Fruit fly (Drosophila melanogaster): Measurements from ENCODE around the gene tgo.

Gene tgo

DNA sequence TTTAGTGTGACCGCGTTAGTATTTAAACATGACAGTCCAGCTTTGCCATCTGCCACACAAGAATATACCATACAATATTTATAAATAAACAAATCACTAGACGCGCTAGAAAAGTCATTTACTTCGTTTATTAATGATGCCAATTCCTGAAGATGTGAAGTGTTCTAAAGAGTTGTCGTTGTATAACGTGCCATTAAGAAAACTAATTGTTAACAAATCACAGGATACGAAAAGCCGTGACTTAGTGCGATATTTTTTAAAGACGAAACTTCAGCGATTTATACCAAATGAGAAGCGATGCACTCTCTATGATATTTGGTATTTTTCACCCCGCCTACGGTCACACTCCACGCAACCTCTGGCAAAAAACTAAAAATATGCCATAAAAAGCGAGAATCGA is 19.6 kb upstream of the tgo start, which contains the start of gene neur:
TSS of gene neur (minus strand) at position 24 of the 400 bp plus-strand sequence.
- TF ChIP-seq CG4318 (GFP tag; optimal IDR thresholded peaks at IDR 0.05) = no peak
- TF ChIP-seq CG9139 (GFP tag; optimal IDR thresholded peaks at IDR 0.05) = no peak
- TF ChIP-seq CG10669 (GFP tag; optimal IDR thresholded peaks at IDR 0.05) = no peak
- no peak for TF ChIP-seq Lpt (GFP tag; optimal IDR thresholded peaks at IDR 0.05)
- no peak for TF ChIP-seq CG11902 (GFP tag; optimal IDR thresholded peaks at IDR 0.05)
- TF ChIP-seq CG6163 (GFP tag; IDR thresholded peaks at IDR 0.05) = no peak
- TF ChIP-seq CG3032 (tag; optimal IDR thresholded peaks at IDR 0.05) = peak; percentile 14
- peak; percentile 25 for TF ChIP-seq CG31627 (GFP tag; optimal IDR thresholded peaks at IDR 0.05)
- no peak for TF ChIP-seq CG8319 (GFP tag; optimal IDR thresholded peaks at IDR 0.05)
- TF ChIP-seq fd85E (GFP tag; optimal IDR thresholded peaks at IDR 0.05) = no peak
- TF ChIP-seq CG6276 (GFP tag; optimal IDR thresholded peaks at IDR 0.05) = no peak
- peak; percentile 82 for TF ChIP-seq achi (GFP tag; optimal IDR thresholded peaks at IDR 0.05)
- no peak for TF ChIP-seq Sox102F (GFP tag; optimal IDR thresholded peaks at IDR 0.05)
- no peak for TF ChIP-seq dac (GFP tag; optimal IDR thresholded peaks at IDR 0.05)
- TF ChIP-seq Sox14 (GFP tag; optimal IDR thresholded peaks at IDR 0.05) = peak; percentile 18
- TF ChIP-seq CG16779 (tag; optimal IDR thresholded peaks at IDR 0.05) = no peak
- TF ChIP-seq CG11762 (GFP tag; optimal IDR thresholded peaks at IDR 0.05; ENCODE audit: insufficient read depth) = no peak
- TF ChIP-seq CG6792 (GFP tag; optimal IDR thresholded peaks at IDR 0.05) = peak; percentile 6
- TF ChIP-seq pdm3 (GFP tag; optimal IDR thresholded peaks at IDR 0.05) = no peak
- TF ChIP-seq fd59A (GFP tag; optimal IDR thresholded peaks at IDR 0.05) = no peak
- peak; percentile 25 for TF ChIP-seq Hr39 (GFP tag; optimal IDR thresholded peaks at IDR 0.05)
- peak; percentile 41 for TF ChIP-seq lz (GFP tag; optimal IDR thresholded peaks at IDR 0.05)
- TF ChIP-seq net (GFP tag; optimal IDR thresholded peaks at IDR 0.05) = no peak
- no peak for TF ChIP-seq CG6808 (GFP tag; optimal IDR thresholded peaks at IDR 0.05)
- TF ChIP-seq fkh (GFP tag; optimal IDR thresholded peaks at IDR 0.05) = peak; percentile 64
- peak; percentile 36 for TF ChIP-seq esn (GFP tag; optimal IDR thresholded peaks at IDR 0.05)
- TF ChIP-seq Met (GFP tag; optimal IDR thresholded peaks at IDR 0.05) = no peak
- TF ChIP-seq CG6854 (GFP tag; optimal IDR thresholded peaks at IDR 0.05) = no peak
- TF ChIP-seq salr (GFP tag; optimal IDR thresholded peaks at IDR 0.05) = no peak
- TF ChIP-seq CG32006 (GFP tag; optimal IDR thresholded peaks at IDR 0.05) = no peak
- TF ChIP-seq Eip78C (GFP tag) = peak; percentile 80
- no peak for TF ChIP-seq Blimp-1 (GFP tag; optimal IDR thresholded peaks at IDR 0.05)
- TF ChIP-seq svp (GFP tag) = peak; percentile 85
- TF ChIP-seq CG8632 (GFP tag; optimal IDR thresholded peaks at IDR 0.05) = no peak
- no peak for TF ChIP-seq Gug (GFP tag; IDR thresholded peaks at IDR 0.05)
- TF ChIP-seq Smox (GFP tag; optimal IDR thresholded peaks at IDR 0.05) = no peak
- peak; percentile 26 for TF ChIP-seq cyc (GFP tag; optimal IDR thresholded peaks at IDR 0.05)
- TF ChIP-seq spab (GFP tag; optimal IDR thresholded peaks at IDR 0.05) = no peak
- TF ChIP-seq CG8119 (GFP tag; IDR thresholded peaks at IDR 0.05) = no peak
- no peak for TF ChIP-seq CG15336 (GFP tag; IDR thresholded peaks at IDR 0.05)
- TF ChIP-seq CG1621 (tag; optimal IDR thresholded peaks at IDR 0.05) = no peak
- TF ChIP-seq ss (GFP tag; optimal IDR thresholded peaks at IDR 0.05) = no peak
- no peak for TF ChIP-seq CG11294 (GFP tag; IDR thresholded peaks at IDR 0.05)
- TF ChIP-seq topi (GFP tag; optimal IDR thresholded peaks at IDR 0.05) = peak; percentile 39
- peak; percentile 16 for TF ChIP-seq Eip75B (GFP tag; optimal IDR thresholded peaks at IDR 0.05)
- no peak for TF ChIP-seq Sox15 (GFP tag; optimal IDR thresholded peaks at IDR 0.05)
- TF ChIP-seq CG7368 (GFP tag; optimal IDR thresholded peaks at IDR 0.05) = no peak
- TF ChIP-seq CG10631 (GFP tag; optimal IDR thresholded peaks at IDR 0.05) = no peak
- TF ChIP-seq acj6 (GFP tag; optimal IDR thresholded peaks at IDR 0.05) = no peak
- TF ChIP-seq OdsH (GFP tag; optimal IDR thresholded peaks at IDR 0.05) = no peak
- no peak for TF ChIP-seq Ets96B (tag; optimal IDR thresholded peaks at IDR 0.05)
- no peak for TF ChIP-seq Ets21C (GFP tag; optimal IDR thresholded peaks at IDR 0.05)
- peak; percentile 28 for TF ChIP-seq vri (GFP tag; optimal IDR thresholded peaks at IDR 0.05)

Measured in whole organism, prepupa.